Worm (Caenorhabditis elegans) whole organism, late embryonic: ENCODE results near the gene srh-240.

Experiments used
- C08G9.2 ChIP-seq: sonication (generic microtip); optimal IDR thresholded peaks from 2 replicates; lab custom pipeline; 2016; ENCODE audit warnings: mild to moderate bottlenecking, missing genetic modification characterization, moderate library complexity, missing compliant biosample characterization
- ceh-14 ChIP-seq: sonication (generic microtip); optimal IDR thresholded peaks from 2 replicates; lab custom pipeline; 2016; ENCODE audit warnings: missing genotype, missing genetic modification characterization, missing compliant biosample characterization
- ceh-2 ChIP-seq: sonication (generic microtip); optimal IDR thresholded peaks from 2 replicates; lab custom pipeline; 2016; ENCODE audit warnings: missing genotype, missing genetic modification characterization, missing compliant biosample characterization
- dmd-4 ChIP-seq: sonication (generic microtip); optimal IDR thresholded peaks from 2 replicates; lab custom pipeline; 2016; ENCODE audit warnings: borderline replicate concordance, missing genetic modification characterization, missing compliant biosample characterization
- elt-2 ChIP-seq: sonication (generic microtip); optimal IDR thresholded peaks from 2 replicates; lab custom pipeline; 2016; ENCODE audit warnings: missing genetic modification reagents, missing genetic modification characterization, missing compliant biosample characterization
- fkh-10 ChIP-seq: fragments of 150-350 bp; optimal IDR thresholded peaks from 2 replicates; lab custom pipeline; 2014; ENCODE audit warnings: missing biosample characterization, missing genetic modification reagents, missing genetic modification characterization
- hlh-6 ChIP-seq: sonication (generic microtip); optimal IDR thresholded peaks from 2 replicates; lab custom pipeline; 2016; ENCODE audit warnings: missing genotype, missing genetic modification characterization, missing compliant biosample characterization
- lin-11 ChIP-seq: fragments of 200-800 bp; sonication (Bioruptor generic); optimal IDR thresholded peaks from 2 replicates; lab custom pipeline; 2018; ENCODE audit warnings: mild to moderate bottlenecking, missing genetic modification characterization, missing compliant biosample characterization
- nfya-1 ChIP-seq: sonication (generic microtip); optimal IDR thresholded peaks from 2 replicates; lab custom pipeline; 2017; ENCODE audit warnings: missing genetic modification characterization, mild to moderate bottlenecking, missing compliant biosample characterization, antibody characterized with exemption, moderate library complexity
- nhr-11 ChIP-seq: fragments of 150-350 bp; optimal IDR thresholded peaks from 2 replicates; lab custom pipeline; 2014; ENCODE audit warnings: missing biosample characterization, missing genetic modification characterization
- pax-1 ChIP-seq: fragments of 150-350 bp; optimal IDR thresholded peaks from 2 replicates; lab custom pipeline; 2014; ENCODE audit warnings: missing biosample characterization, missing genetic modification characterization

- TF ChIP-seq ceh-2 (tag; lab: Kevin White, UChicago) (no peak), fkh-10 (no peak), nfya-1 (no peak), elt-2 (no peak), ceh-14 (tag; lab: Kevin White, UChicago) (no peak), pax-1 (tag; lab: Kevin White, UChicago) (no peak), nhr-11 (no peak), C08G9.2 (tag; lab: Kevin White, UChicago) (no peak), hlh-6 (tag; lab: Kevin White, UChicago) (no peak), dmd-4 (tag; lab: Kevin White, UChicago) (no peak), lin-11 (tag; lab: Kevin White, UChicago) (no peak)
Observed at ce11 chrV:2881016-2881415, 16.0 kb downstream of the srh-240 start, which contains the start of gene ifc-1.
